Worm (Caenorhabditis elegans) whole organism, L4/young adult: ENCODE measurements around the gene T22B2.2.

Source experiments
- W03F9.2 ChIP-seq: fragments of 150-350 bp; optimal IDR thresholded peaks from 2 replicates; lab custom pipeline; 2014; ENCODE audit warnings: missing biosample characterization, missing genetic modification characterization
- dao-5 ChIP-seq: sonication (generic microtip); optimal IDR thresholded peaks from 2 replicates; lab custom pipeline; 2016; ENCODE audit warnings: missing genotype, missing genetic modification characterization, moderate library complexity, missing compliant biosample characterization
- him-1 ChIP-seq: sonication (generic microtip); optimal IDR thresholded peaks from 2 replicates; lab custom pipeline; 2016; ENCODE audit warnings: missing genotype, missing genetic modification reagents, missing genetic modification characterization, missing compliant biosample characterization

T22B2.2 gene

ce11 chrX:3949026-3949425, 28.8 kb downstream of the T22B2.2 start:
- TF ChIP-seq him-1 = no peak
- TF ChIP-seq dao-5 (tag; lab: Kevin White, UChicago) = no peak
- no peak for TF ChIP-seq W03F9.2 (tag; lab: Kevin White, UChicago)

- no peak for TF ChIP-seq dao-5 (tag; lab: Kevin White, UChicago)
- TF ChIP-seq him-1 = no peak
- TF ChIP-seq W03F9.2 (tag; lab: Kevin White, UChicago) = no peak
Measured at ce11 chrX:3949763-3950162, 29.6 kb downstream of the T22B2.2 start.

- TF ChIP-seq W03F9.2 (tag; lab: Kevin White, UChicago) (no peak), him-1 (no peak)
Measured at ce11 chrX:3952737-3953136, 32.5 kb downstream of the T22B2.2 start.

ce11 chrX:3957475-3958204, 37.4 kb downstream of the T22B2.2 start:
- no peak for TF ChIP-seq W03F9.2 (tag; lab: Kevin White, UChicago)
- TF ChIP-seq him-1 = no peak
- TF ChIP-seq dao-5 (tag; lab: Kevin White, UChicago) = no peak

- TF ChIP-seq him-1 (no peak), W03F9.2 (tag; lab: Kevin White, UChicago) (no peak), dao-5 (tag; lab: Kevin White, UChicago) (no peak)
Measured at ce11 chrX:3958252-3958651, 38.1 kb downstream of the T22B2.2 start, which contains the start of gene lin-18. Gene lin-18 (plus strand): TSS chrX:3958552.

ce11 chrX:3959221-3959620, 39.0 kb downstream of the T22B2.2 start:
- TF ChIP-seq W03F9.2 (tag; lab: Kevin White, UChicago) (no peak), him-1 (no peak), dao-5 (tag; lab: Kevin White, UChicago) (no peak)

- TF ChIP-seq dao-5 (tag; lab: Kevin White, UChicago) = no peak
- no peak for TF ChIP-seq W03F9.2 (tag; lab: Kevin White, UChicago)
- no peak for TF ChIP-seq him-1
Measured at ce11 chrX:3960345-3960744, 40.1 kb downstream of the T22B2.2 start.

- TF ChIP-seq W03F9.2 (tag; lab: Kevin White, UChicago) (no peak), dao-5 (tag; lab: Kevin White, UChicago) (no peak), him-1 (no peak)
Measured at ce11 chrX:3966332-3966731, 46.1 kb downstream of the T22B2.2 start, which contains the start of gene C16B8.2. Gene C16B8.2 (minus strand): TSS chrX:3966432.

- peak; percentile 2 for TF ChIP-seq W03F9.2 (tag; lab: Kevin White, UChicago)
- TF ChIP-seq him-1 = no peak
- TF ChIP-seq dao-5 (tag; lab: Kevin White, UChicago) = no peak
Measured at ce11 chrX:3968209-3968960, 48.2 kb downstream of the T22B2.2 start, which contains the start of gene C16B8.3. Gene C16B8.3 (minus strand): TSS chrX:3968634.

- TF ChIP-seq him-1 = no peak
- no peak for TF ChIP-seq dao-5 (tag; lab: Kevin White, UChicago)
- no peak for TF ChIP-seq W03F9.2 (tag; lab: Kevin White, UChicago)
Measured at ce11 chrX:3969353-3969752, 49.2 kb downstream of the T22B2.2 start.

ce11 chrX:3969980-3970403, 49.8 kb downstream of the T22B2.2 start:
- TF ChIP-seq him-1 (peak; percentile 65), dao-5 (tag; lab: Kevin White, UChicago) (peak; percentile 69), W03F9.2 (tag; lab: Kevin White, UChicago) (no peak)

- TF ChIP-seq dao-5 (tag; lab: Kevin White, UChicago) = no peak
- TF ChIP-seq W03F9.2 (tag; lab: Kevin White, UChicago) = no peak
- TF ChIP-seq him-1 = no peak
Measured at ce11 chrX:3970786-3971185, 50.6 kb downstream of the T22B2.2 start.
